Worm (Caenorhabditis elegans) whole organism, L1 larva: ENCODE results near the gene B0244.16.

Experiments used
- aha-1 ChIP-seq: fragments of 150-350 bp; optimal IDR thresholded peaks from 2 replicates; lab custom pipeline; 2014; ENCODE audit warnings: missing biosample characterization, missing genetic modification characterization
- blmp-1 ChIP-seq: fragments of 150-350 bp; optimal IDR thresholded peaks from 2 replicates; lab custom pipeline; 2014; ENCODE audit warnings: missing biosample characterization, missing genetic modification characterization
- ceh-8 ChIP-seq: fragments of 200-800 bp; sonication (Bioruptor generic); optimal IDR thresholded peaks from 2 replicates; lab custom pipeline; 2018; ENCODE audit warnings: mild to moderate bottlenecking, missing genetic modification characterization, moderate library complexity, missing compliant biosample characterization
- hpl-2 ChIP-seq: fragments of 150-350 bp; optimal IDR thresholded peaks from 2 replicates; lab custom pipeline; 2014; ENCODE audit warnings: missing biosample characterization, missing genetic modification reagents, missing genetic modification characterization
- mep-1 ChIP-seq: fragments of 150-350 bp; optimal IDR thresholded peaks from 2 replicates; lab custom pipeline; 2014; ENCODE audit warnings: missing biosample characterization, missing genetic modification characterization
- nhr-12 ChIP-seq: sonication (generic microtip); optimal IDR thresholded peaks from 2 replicates; lab custom pipeline; 2017; ENCODE audit warnings: missing biosample characterization, missing genetic modification characterization
- nhr-237 ChIP-seq: fragments of 150-350 bp; optimal IDR thresholded peaks from 2 replicates; lab custom pipeline; 2014; ENCODE audit warnings: missing biosample characterization, missing genetic modification characterization
- nhr-71 ChIP-seq: sonication (generic microtip); optimal IDR thresholded peaks from 2 replicates; lab custom pipeline; 2016; ENCODE audit warnings: mild to moderate bottlenecking, missing genetic modification characterization, moderate library complexity, missing compliant biosample characterization
- pag-3 ChIP-seq: sonication (generic microtip); optimal IDR thresholded peaks from 2 replicates; lab custom pipeline; 2017; ENCODE audit warnings: missing genetic modification characterization, mild to moderate bottlenecking, missing compliant biosample characterization, antibody characterized with exemption, borderline replicate concordance; ENCODE audit not compliant: insufficient read depth
- pqm-1 ChIP-seq: sonication (generic microtip); optimal IDR thresholded peaks from 3 replicates; lab custom pipeline; 2017; ENCODE audit warnings: missing biosample characterization, missing genetic modification characterization
- swsn-7 ChIP-seq: sonication (generic microtip); optimal IDR thresholded peaks from 2 replicates; lab custom pipeline; 2016; ENCODE audit warnings: missing genetic modification characterization, missing compliant biosample characterization

DNA sequence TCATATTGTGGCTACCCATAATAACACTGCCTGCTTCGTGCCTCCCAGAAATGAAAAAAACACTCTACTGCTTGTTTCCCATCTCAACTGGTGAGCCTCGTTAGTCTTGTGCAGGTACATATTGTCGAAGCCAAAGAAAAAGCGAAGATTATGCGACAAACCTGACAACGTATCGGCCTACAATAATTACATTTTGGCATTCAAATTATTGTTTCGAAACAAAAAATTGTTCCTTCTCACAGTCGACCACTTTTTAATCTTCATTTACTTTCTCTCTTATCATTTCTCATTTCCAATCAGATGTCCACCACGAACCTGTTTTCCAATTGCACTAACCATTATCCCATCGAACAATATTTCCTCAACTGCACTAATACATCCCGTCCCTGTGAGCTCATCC lies 2.3 kb downstream of the B0244.16 start, which contains the start of gene B0244.15:
- TF ChIP-seq swsn-7 (tag; lab: Kevin White, UChicago): no peak
- no peak for TF ChIP-seq nhr-12
- TF ChIP-seq pqm-1: no peak
- no peak for TF ChIP-seq ceh-8 (GFP tag; lab: Kevin White, UChicago)
- no peak for TF ChIP-seq pag-3 (tag; lab: Kevin White, UChicago)
- no peak for TF ChIP-seq nhr-237 (tag; lab: Kevin White, UChicago)
- no peak for TF ChIP-seq aha-1 (tag; lab: Kevin White, UChicago)
- TF ChIP-seq nhr-71 (tag; lab: Kevin White, UChicago): no peak
- TF ChIP-seq mep-1 (tag; lab: Kevin White, UChicago): no peak
- no peak for TF ChIP-seq blmp-1 (tag; lab: Kevin White, UChicago)
- no peak for TF ChIP-seq hpl-2 (GFP tag; lab: Kevin White, UChicago)
